In the genomic region with DNA sequence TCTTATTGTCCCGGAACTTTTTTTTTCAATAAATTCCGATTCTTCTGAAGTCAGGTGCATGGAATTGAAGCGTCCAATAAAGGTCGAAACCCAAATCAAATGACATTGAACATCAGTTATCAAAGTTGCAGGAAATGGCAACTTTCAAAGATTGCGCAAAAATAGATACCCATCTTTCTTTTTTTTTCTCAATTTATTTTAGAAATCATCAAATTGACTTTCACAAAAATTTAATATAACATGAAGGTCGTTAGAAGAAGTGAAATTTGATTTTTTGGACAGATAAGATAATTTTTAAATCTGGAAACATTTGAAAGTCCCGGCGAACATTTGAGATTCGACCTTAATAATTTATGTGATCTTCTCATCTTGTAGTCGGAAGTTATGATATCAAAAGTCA, we compare ENCODE assay signal across 4 worm cellular contexts.
TF ChIP-seq lines count a peak whose summit lies in the region.

No protein-coding gene starts in this region.

TF ChIP-seq in whole organism, L1 larva, 84 proteins besides CTCF, POLR2A, EP300 and RAD21:
- peak; percentile 34 for TF ChIP-seq nhr-20 (tag; optimal IDR thresholded peaks at IDR 0.05; lab: Kevin White, UChicago)
- TF ChIP-seq F16B12.6 (tag; optimal IDR thresholded peaks at IDR 0.05; lab: Kevin White, UChicago), result no peak
- TF ChIP-seq nhr-71 (tag; optimal IDR thresholded peaks at IDR 0.05; lab: Kevin White, UChicago), result peak; percentile 33
- TF ChIP-seq elt-3 (tag; optimal IDR thresholded peaks at IDR 0.05; lab: Kevin White, UChicago), result peak in 1 of 6 experiments; percentile 23
- peak; percentile 56 for TF ChIP-seq lin-14 (GFP tag; optimal IDR thresholded peaks at IDR 0.05; lab: Kevin White, UChicago)

TF ChIP-seq in whole organism, L2 larva, 48 proteins besides CTCF, POLR2A, EP300 and RAD21:
- peak; percentile 64 for TF ChIP-seq blmp-1 (tag; optimal IDR thresholded peaks at IDR 0.05; lab: Kevin White, UChicago; ENCODE audit: insufficient read depth)
- TF ChIP-seq crh-2 (tag; optimal IDR thresholded peaks at IDR 0.05; lab: Kevin White, UChicago), result no peak
- TF ChIP-seq nhr-25 (tag; optimal IDR thresholded peaks at IDR 0.05; lab: Kevin White, UChicago), result peak; percentile 40

TF ChIP-seq in whole organism, L3 larva, 47 proteins besides CTCF, POLR2A, EP300 and RAD21:
- TF ChIP-seq elt-1 (tag; optimal IDR thresholded peaks at IDR 0.05; lab: Kevin White, UChicago) (peak; percentile 39), lin-15B (tag; optimal IDR thresholded peaks at IDR 0.05; lab: Kevin White, UChicago) (no peak)

TF ChIP-seq in whole organism, L4 larva, 104 proteins besides CTCF, POLR2A, EP300 and RAD21:
- TF ChIP-seq nhr-25 (tag; optimal IDR thresholded peaks at IDR 0.05; lab: Kevin White, UChicago; ENCODE audit: borderline replicate concordance, insufficient read depth) (peak; percentile 29), daf-12 (tag; optimal IDR thresholded peaks at IDR 0.05; lab: Kevin White, UChicago) (no peak)
